Fruit fly (Drosophila melanogaster) S2 (cell line): Measurements from ENCODE around the gene CG42404.

Experiments used
- CG8478 ChIP-seq: fragments of >200 bp; optimal IDR thresholded peaks from 2 replicates; lab custom pipeline; 2018
- CTCF ChIP-seq, 2 experiments: fragments of >200 bp; optimal IDR thresholded peaks; 2 replicates each; lab custom pipeline; 2018

The CG42404 gene

dm6 chr3R:15243046-15243356 lies 6.9 kb upstream of the CG42404 start:
- TF ChIP-seq CTCF (optimal IDR thresholded peaks at IDR 0.05; lab: Kevin White, UChicago) (no peak), CG8478 (lab: Kevin White, UChicago) (no peak)

- TF ChIP-seq CTCF (optimal IDR thresholded peaks at IDR 0.05; lab: Kevin White, UChicago), result no peak
- no peak for TF ChIP-seq CG8478 (lab: Kevin White, UChicago)
Observed at dm6 chr3R:15243452-15243851, 6.4 kb upstream of the CG42404 start.

- TF ChIP-seq CG8478 (lab: Kevin White, UChicago), result no peak
- TF ChIP-seq CTCF (optimal IDR thresholded peaks at IDR 0.05; lab: Kevin White, UChicago), result no peak
Observed at dm6 chr3R:15246601-15247000, 3.3 kb upstream of the CG42404 start.

- no peak for TF ChIP-seq CTCF (optimal IDR thresholded peaks at IDR 0.05; lab: Kevin White, UChicago)
Observed at dm6 chr3R:15249037-15249436, 857 bp upstream of the CG42404 start, which contains the start of gene Amt. Gene Amt, minus strand, starts transcription at chr3R:15249137.

DNA sequence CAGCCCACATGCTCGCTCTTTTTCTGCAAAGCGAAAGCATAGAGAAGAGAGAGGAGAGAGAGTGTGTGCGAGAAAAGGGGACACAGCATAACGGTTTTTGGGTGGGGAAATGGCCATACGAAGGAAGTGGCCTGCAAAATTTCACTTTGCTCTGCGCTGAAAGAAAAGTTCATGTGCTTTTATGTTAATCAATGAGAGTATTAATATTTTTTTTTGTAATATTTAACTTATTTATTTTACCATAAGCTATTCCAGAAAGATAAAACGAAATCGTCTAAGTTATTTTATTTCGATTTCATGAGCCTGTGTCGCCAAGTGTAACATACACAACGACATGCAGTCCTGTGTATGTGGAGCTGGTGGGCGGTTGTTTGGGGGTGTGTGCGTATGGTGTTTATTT lies 560 bp downstream of the CG42404 start:
- no peak for TF ChIP-seq CG8478 (lab: Kevin White, UChicago)
- no peak for TF ChIP-seq CTCF (optimal IDR thresholded peaks at IDR 0.05; lab: Kevin White, UChicago)

dm6 chr3R:15262710-15263672 lies 13.1 kb downstream of the CG42404 start, which contains the start of the genes eIF2gamma and Set:
Gene eIF2gamma, minus strand, starts transcription at chr3R:15263458.
Gene Set, plus strand, starts transcription at chr3R:15263552.
- TF ChIP-seq CTCF (optimal IDR thresholded peaks at IDR 0.05; lab: Kevin White, UChicago) (no peak), CG8478 (lab: Kevin White, UChicago) (no peak)

DNA sequence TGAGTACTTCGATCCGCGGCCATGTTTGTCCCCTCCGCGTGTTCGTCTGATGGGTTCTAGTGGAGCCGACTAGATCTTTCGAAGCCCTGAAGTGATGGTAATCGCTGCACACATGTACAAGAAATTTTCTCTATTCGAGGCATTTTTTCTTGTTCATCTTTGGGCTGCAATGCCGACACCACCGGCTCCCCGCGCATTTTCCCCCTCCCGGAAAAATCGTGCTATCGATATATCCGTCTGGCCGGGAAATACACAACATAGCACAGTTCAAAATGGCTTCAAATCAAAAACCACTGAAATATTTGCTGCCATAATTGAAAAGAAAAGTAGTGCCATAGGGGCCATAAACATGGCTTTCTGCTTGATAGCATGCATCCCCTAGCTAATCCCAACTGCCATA lies 14.1 kb downstream of the CG42404 start:
- no peak for TF ChIP-seq CTCF (optimal IDR thresholded peaks at IDR 0.05; lab: Kevin White, UChicago)
- TF ChIP-seq CG8478 (lab: Kevin White, UChicago), result no peak

dm6 chr3R:15265406-15266040 lies 15.6 kb downstream of the CG42404 start, which contains the start of gene ATPsynO:
Gene ATPsynO, plus strand, starts transcription at chr3R:15265591.
- peak in 1 of 2 experiments; percentile 45 for TF ChIP-seq CTCF (optimal IDR thresholded peaks at IDR 0.05; lab: Kevin White, UChicago)
- no peak for TF ChIP-seq CG8478 (lab: Kevin White, UChicago)

DNA sequence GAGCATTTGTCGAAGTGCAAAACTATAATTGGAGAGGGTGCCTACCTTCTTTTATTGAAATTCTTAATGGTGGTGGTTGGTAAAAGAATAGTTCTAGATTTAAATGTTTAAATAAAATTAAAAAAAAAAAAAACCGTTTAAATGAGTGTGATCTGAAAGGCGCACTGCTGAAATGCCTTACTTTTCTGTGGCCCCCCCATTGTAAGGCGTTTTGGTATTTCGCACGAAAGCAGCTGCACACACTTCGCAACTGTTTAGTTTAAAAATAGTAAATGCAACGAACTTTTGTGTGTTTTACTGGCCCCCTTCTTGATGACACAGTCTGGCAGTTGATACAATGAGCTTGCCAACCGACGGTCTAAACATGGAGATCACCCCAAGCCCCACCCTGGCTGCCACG lies 18.5 kb downstream of the CG42404 start, which contains the start of the genes CG14864 and Zip88E:
Gene CG14864, minus strand, starts transcription at position 113 of the 400 bp plus-strand sequence.
Gene Zip88E, plus strand, starts transcription at position 237 of the 400 bp plus-strand sequence.
- TF ChIP-seq CTCF (optimal IDR thresholded peaks at IDR 0.05; lab: Kevin White, UChicago), result no peak
- TF ChIP-seq CG8478 (lab: Kevin White, UChicago), result no peak

DNA sequence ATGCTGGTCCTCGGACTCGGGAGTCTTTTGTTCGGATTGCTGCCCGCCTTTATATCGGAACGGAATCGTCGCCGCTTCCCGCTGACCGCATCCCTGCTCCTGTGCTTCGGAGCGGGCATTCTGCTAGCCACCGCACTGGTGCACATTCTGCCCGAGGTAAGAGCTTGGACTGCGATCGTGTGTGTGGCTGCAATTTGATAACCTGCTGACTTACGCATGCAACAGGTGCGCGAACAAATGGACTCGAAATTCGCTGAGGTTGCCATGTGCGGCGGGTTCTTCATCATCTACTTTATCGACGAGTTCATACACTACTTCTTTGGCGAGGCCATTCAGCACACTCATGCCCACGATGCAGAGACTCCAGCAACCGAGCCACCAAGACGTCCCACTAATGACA lies 19.0 kb downstream of the CG42404 start:
- no peak for TF ChIP-seq CG8478 (lab: Kevin White, UChicago)
- TF ChIP-seq CTCF (optimal IDR thresholded peaks at IDR 0.05; lab: Kevin White, UChicago), result no peak

DNA sequence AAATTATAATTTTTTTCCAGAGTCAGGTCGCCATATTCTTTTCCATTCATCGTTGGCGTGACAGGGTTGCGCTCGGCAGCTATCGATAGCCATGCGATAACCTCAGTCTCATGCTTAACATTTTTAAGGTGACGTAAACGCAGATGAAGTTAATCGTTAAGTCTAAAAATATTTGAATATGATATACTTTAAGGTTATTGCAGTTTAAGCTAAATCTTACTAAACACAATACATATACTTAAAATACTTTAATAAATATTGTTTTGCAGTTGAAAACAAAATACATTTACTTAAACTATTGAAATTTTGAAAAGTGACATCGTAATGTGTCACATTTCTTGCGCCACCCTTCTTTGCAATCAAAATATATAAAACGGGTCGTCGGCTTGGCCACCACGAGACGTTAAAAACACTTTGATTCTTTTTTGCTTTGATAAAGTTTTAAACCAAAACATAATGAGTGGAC lies 25.3 kb downstream of the CG42404 start, which contains the start of the genes Cp190 and CG4338:
Gene Cp190, minus strand, starts transcription at position 84 of the 466 bp plus-strand sequence.
Gene CG4338, plus strand, starts transcription at position 365 of the 466 bp plus-strand sequence.
- TF ChIP-seq CG8478 (lab: Kevin White, UChicago) (no peak), CTCF (optimal IDR thresholded peaks at IDR 0.05; lab: Kevin White, UChicago) (no peak)

DNA sequence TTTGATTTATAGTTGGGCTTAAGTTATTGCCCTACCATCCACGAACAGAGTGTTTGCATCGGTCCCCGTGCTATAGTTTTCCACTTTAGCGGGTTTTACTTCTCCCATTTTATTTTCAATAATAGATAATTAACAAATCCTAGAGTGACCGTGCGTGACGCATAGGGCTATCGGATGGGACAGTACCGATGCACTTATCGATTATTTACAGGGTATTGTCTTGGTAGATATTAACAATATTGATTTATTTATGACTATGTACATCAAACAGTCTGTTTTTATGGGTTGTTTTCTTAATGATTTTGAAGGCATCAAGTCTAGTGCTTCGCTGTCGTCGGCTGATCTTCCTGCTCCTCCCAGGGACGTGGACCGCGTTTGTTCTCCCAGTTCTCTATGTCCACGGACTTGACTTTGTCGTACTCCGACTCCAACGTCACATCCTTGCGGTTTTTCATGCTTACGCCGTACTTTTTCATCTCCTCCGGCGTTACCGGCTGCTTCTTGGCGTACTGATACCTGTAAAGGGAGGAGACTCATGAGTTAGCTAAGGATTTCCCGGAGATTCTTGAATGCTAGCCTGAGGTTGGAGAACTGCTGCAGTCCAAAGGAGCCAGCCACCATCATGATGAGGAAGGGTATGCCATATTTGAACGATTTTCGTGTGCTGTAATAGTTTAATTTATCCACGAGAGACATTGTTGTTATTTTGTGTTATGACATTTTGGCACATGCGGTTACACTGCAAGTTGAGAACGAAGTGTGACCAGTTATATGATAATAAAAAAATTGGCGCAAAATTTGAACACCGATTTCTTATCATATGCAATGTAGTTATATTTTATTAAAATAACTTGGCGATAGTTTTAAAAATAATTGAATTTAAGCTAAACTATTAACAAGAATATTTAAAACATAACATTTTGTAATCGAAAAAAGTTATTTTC lies 28.3 kb downstream of the CG42404 start, which contains the start of the genes MRG15 and Tm1:
Gene MRG15, minus strand, starts transcription at position 184 of the 944 bp plus-strand sequence.
Gene Tm1, plus strand, starts transcription at position 295 of the 944 bp plus-strand sequence.
- no peak for TF ChIP-seq CTCF (optimal IDR thresholded peaks at IDR 0.05; lab: Kevin White, UChicago)

dm6 chr3R:15280619-15281334 lies 30.9 kb downstream of the CG42404 start:
- no peak for TF ChIP-seq CTCF (optimal IDR thresholded peaks at IDR 0.05; lab: Kevin White, UChicago)
- no peak for TF ChIP-seq CG8478 (lab: Kevin White, UChicago)
